Fruit fly (Drosophila melanogaster): ENCODE data around the gene Cyt-c-p.

The Cyt-c-p gene

dm6 chr2L:16687863-16688262, 31.9 kb upstream of the Cyt-c-p start:
- TF ChIP-seq insv (optimal IDR thresholded peaks at IDR 0.05) (no peak), Sin3A (optimal IDR thresholded peaks at IDR 0.05) (no peak), h (optimal IDR thresholded peaks at IDR 0.05) (no peak), psq (optimal IDR thresholded peaks at IDR 0.05) (no peak), ttk (optimal IDR thresholded peaks at IDR 0.05) (no peak), Myc (optimal IDR thresholded peaks at IDR 0.05) (no peak)

dm6 chr2L:16689800-16690618, 29.7 kb upstream of the Cyt-c-p start:
- TF ChIP-seq Myc (optimal IDR thresholded peaks at IDR 0.05) = no peak
- TF ChIP-seq h (optimal IDR thresholded peaks at IDR 0.05) = no peak
- TF ChIP-seq insv (optimal IDR thresholded peaks at IDR 0.05) = no peak
- no peak for TF ChIP-seq psq (optimal IDR thresholded peaks at IDR 0.05)
- no peak for TF ChIP-seq ttk (optimal IDR thresholded peaks at IDR 0.05)
- no peak for TF ChIP-seq Sin3A (optimal IDR thresholded peaks at IDR 0.05)

dm6 chr2L:16690619-16690908, 29.2 kb upstream of the Cyt-c-p start:
- TF ChIP-seq Myc (optimal IDR thresholded peaks at IDR 0.05) (no peak), ttk (optimal IDR thresholded peaks at IDR 0.05) (no peak), psq (optimal IDR thresholded peaks at IDR 0.05) (no peak), Sin3A (optimal IDR thresholded peaks at IDR 0.05) (no peak), h (optimal IDR thresholded peaks at IDR 0.05) (no peak), insv (optimal IDR thresholded peaks at IDR 0.05) (no peak)

- TF ChIP-seq psq (optimal IDR thresholded peaks at IDR 0.05) (peak; percentile 46), Myc (optimal IDR thresholded peaks at IDR 0.05) (no peak), Sin3A (optimal IDR thresholded peaks at IDR 0.05) (no peak)
These were observed 16.7 kb upstream of the Cyt-c-p start for dm6 chr2L:16703008-16703510.

dm6 chr2L:16703753-16704152, 16.0 kb upstream of the Cyt-c-p start:
- TF ChIP-seq insv (optimal IDR thresholded peaks at IDR 0.05) (no peak), psq (optimal IDR thresholded peaks at IDR 0.05) (peak; percentile 53)

- TF ChIP-seq h (optimal IDR thresholded peaks at IDR 0.05) (no peak), Sin3A (optimal IDR thresholded peaks at IDR 0.05) (no peak), Myc (optimal IDR thresholded peaks at IDR 0.05) (no peak), ttk (optimal IDR thresholded peaks at IDR 0.05) (no peak), insv (optimal IDR thresholded peaks at IDR 0.05) (no peak), psq (optimal IDR thresholded peaks at IDR 0.05) (no peak)
These were observed 12.6 kb upstream of the Cyt-c-p start for dm6 chr2L:16706882-16707775.

- TF ChIP-seq ttk (optimal IDR thresholded peaks at IDR 0.05) (no peak), Sin3A (optimal IDR thresholded peaks at IDR 0.05) (no peak), Myc (optimal IDR thresholded peaks at IDR 0.05) (no peak), insv (optimal IDR thresholded peaks at IDR 0.05) (no peak), psq (optimal IDR thresholded peaks at IDR 0.05) (no peak), h (optimal IDR thresholded peaks at IDR 0.05) (no peak)
These were observed 10.0 kb upstream of the Cyt-c-p start for dm6 chr2L:16709693-16710092.

dm6 chr2L:16710234-16710633, 9.5 kb upstream of the Cyt-c-p start:
- TF ChIP-seq insv (optimal IDR thresholded peaks at IDR 0.05) (no peak), psq (optimal IDR thresholded peaks at IDR 0.05) (no peak), h (optimal IDR thresholded peaks at IDR 0.05) (no peak), ttk (optimal IDR thresholded peaks at IDR 0.05) (no peak), Sin3A (optimal IDR thresholded peaks at IDR 0.05) (no peak), Myc (optimal IDR thresholded peaks at IDR 0.05) (no peak)

dm6 chr2L:16710677-16711076, 9.1 kb upstream of the Cyt-c-p start:
- TF ChIP-seq Myc (optimal IDR thresholded peaks at IDR 0.05) = no peak
- no peak for TF ChIP-seq ttk (optimal IDR thresholded peaks at IDR 0.05)
- TF ChIP-seq Sin3A (optimal IDR thresholded peaks at IDR 0.05) = no peak
- TF ChIP-seq h (optimal IDR thresholded peaks at IDR 0.05) = no peak
- no peak for TF ChIP-seq insv (optimal IDR thresholded peaks at IDR 0.05)
- TF ChIP-seq psq (optimal IDR thresholded peaks at IDR 0.05) = no peak

- TF ChIP-seq h (optimal IDR thresholded peaks at IDR 0.05) (no peak), Myc (optimal IDR thresholded peaks at IDR 0.05) (no peak), ttk (optimal IDR thresholded peaks at IDR 0.05) (no peak), Sin3A (optimal IDR thresholded peaks at IDR 0.05) (no peak), psq (optimal IDR thresholded peaks at IDR 0.05) (no peak), insv (optimal IDR thresholded peaks at IDR 0.05) (no peak)
These were observed 7.8 kb upstream of the Cyt-c-p start for dm6 chr2L:16711891-16712290.

- TF ChIP-seq psq (optimal IDR thresholded peaks at IDR 0.05) (no peak), insv (optimal IDR thresholded peaks at IDR 0.05) (no peak), Myc (optimal IDR thresholded peaks at IDR 0.05) (no peak), h (optimal IDR thresholded peaks at IDR 0.05) (no peak), Sin3A (optimal IDR thresholded peaks at IDR 0.05) (no peak), ttk (optimal IDR thresholded peaks at IDR 0.05) (no peak)
These were observed 5.8 kb upstream of the Cyt-c-p start for dm6 chr2L:16713929-16714328.

- TF ChIP-seq Myc (optimal IDR thresholded peaks at IDR 0.05) (no peak), insv (optimal IDR thresholded peaks at IDR 0.05) (no peak), Sin3A (optimal IDR thresholded peaks at IDR 0.05) (no peak), ttk (optimal IDR thresholded peaks at IDR 0.05) (no peak)
These were observed 4.4 kb upstream of the Cyt-c-p start for dm6 chr2L:16715133-16715833.
